In the genomic region with DNA sequence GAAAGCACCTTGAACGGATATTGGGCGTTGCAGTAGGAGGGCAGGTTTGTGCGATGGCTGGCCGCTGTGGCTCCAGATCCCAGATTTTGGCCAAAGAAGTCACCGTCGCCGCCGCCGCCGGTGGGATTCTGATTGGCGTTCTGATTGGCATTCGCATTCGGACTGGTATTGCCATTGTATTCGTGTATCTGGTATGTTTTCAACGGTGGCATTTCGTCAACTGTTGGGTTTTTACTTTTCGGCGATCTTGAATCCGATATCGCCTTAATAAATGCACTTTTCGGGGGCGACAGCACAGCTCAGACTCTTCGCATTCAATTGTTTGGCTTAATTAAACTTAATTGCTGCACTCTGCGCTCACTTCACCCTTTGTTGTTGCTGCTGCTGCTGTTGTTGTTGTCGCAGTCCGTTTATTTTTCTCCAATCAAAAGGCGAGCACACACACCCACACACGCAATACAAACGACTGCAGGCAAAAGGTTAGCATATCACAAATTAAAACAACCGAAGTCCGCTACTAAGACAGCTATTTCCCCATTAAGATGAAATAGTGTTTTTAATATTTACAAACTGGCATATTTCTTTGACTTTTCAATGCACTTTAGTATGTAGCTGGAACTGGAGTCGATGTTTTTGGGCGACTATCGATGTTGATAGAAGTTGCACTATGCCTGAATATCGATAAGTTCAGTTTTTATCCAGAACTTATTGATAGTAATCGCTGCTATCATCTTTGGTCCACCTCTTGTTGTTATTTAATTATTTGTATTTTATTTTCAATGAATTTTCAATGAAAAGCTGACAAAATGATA, we compare ENCODE assay signal across 1 fruit fly cellular context.
TF ChIP-seq lines count a peak whose summit lies in the region.

Gene CG9426 (minus strand): TSS at position 643 of the 812 bp plus-strand sequence.
Gene mRF1 (plus strand): TSS at position 699 of the 812 bp plus-strand sequence.

TF ChIP-seq in whole organism, embryonic, 481 proteins besides CTCF, POLR2A, EP300 and RAD21 (continued from another document and continues in another):
- TF ChIP-seq CG11093 (GFP tag; IDR thresholded peaks at IDR 0.05; lab: Robert Waterston, UW) (no peak), CG17186 (GFP tag; optimal IDR thresholded peaks at IDR 0.05; lab: Kevin White, UChicago) (peak; percentile 19), Aef1 (GFP tag; IDR thresholded peaks at IDR 0.05; lab: Robert Waterston, UW) (peak; percentile 32; the same call in 1 of the 3 replicates), CG3281 (GFP tag; optimal IDR thresholded peaks at IDR 0.05; lab: Kevin White, UChicago) (peak; percentile 13), unc-4 (GFP tag; IDR thresholded peaks at IDR 0.05; lab: Robert Waterston, UW; ENCODE audit: partially characterized antibody) (peak; percentile 98), odd (GFP tag; optimal IDR thresholded peaks at IDR 0.05; lab: Kevin White, UChicago) (no peak), run (tag; optimal IDR thresholded peaks at IDR 0.05; lab: Kevin White, UChicago) (no peak), Ets97D (GFP tag; optimal IDR thresholded peaks at IDR 0.05; lab: Kevin White, UChicago) (peak; percentile 63), seq (GFP tag; IDR thresholded peaks at IDR 0.05; lab: Robert Waterston, UW) (no peak), CG10543 (GFP tag; optimal IDR thresholded peaks at IDR 0.05; lab: Kevin White, UChicago) (no peak), Hmx (GFP tag; optimal IDR thresholded peaks at IDR 0.05; lab: Kevin White, UChicago) (no peak), Eip74EF (GFP tag; optimal IDR thresholded peaks at IDR 0.05; lab: Kevin White, UChicago) (no peak), rib (GFP tag; IDR thresholded peaks at IDR 0.05; lab: Robert Waterston, UW) (no peak), sima (GFP tag; optimal IDR thresholded peaks at IDR 0.05; lab: Kevin White, UChicago) (no peak), CG10267 (tag; optimal IDR thresholded peaks at IDR 0.05; lab: Kevin White, UChicago) (peak; percentile 77), HLH3B (GFP tag; IDR thresholded peaks at IDR 0.05; lab: Robert Waterston, UW) (no peak), Bdp1 (GFP tag; optimal IDR thresholded peaks at IDR 0.05; lab: Kevin White, UChicago) (no peak), abd-A (tag; optimal IDR thresholded peaks at IDR 0.05; lab: Kevin White, UChicago) (no peak), CG7357 (GFP tag; IDR thresholded peaks at IDR 0.05; lab: Robert Waterston, UW) (no peak), CG11695 (GFP tag; IDR thresholded peaks at IDR 0.05; lab: Robert Waterston, UW) (no peak), knrl (GFP tag; IDR thresholded peaks at IDR 0.05; lab: Robert Waterston, UW; ENCODE audit: partially characterized antibody) (peak; percentile 96), CG4820 (GFP tag; optimal IDR thresholded peaks at IDR 0.05; lab: Kevin White, UChicago) (no peak), pita (GFP tag; optimal IDR thresholded peaks at IDR 0.05; lab: Kevin White, UChicago) (no peak), stwl (tag; optimal IDR thresholded peaks at IDR 0.05; lab: Kevin White, UChicago) (peak; percentile 73), disco-r (GFP tag; optimal IDR thresholded peaks at IDR 0.05; lab: Kevin White, UChicago) (no peak), Optix (GFP tag; IDR thresholded peaks at IDR 0.05; lab: Robert Waterston, UW) (no peak), CG1792 (GFP tag; optimal IDR thresholded peaks at IDR 0.05; lab: Kevin White, UChicago) (no peak), CG6791 (GFP tag; IDR thresholded peaks at IDR 0.05; lab: Robert Waterston, UW; ENCODE audit: partially characterized antibody) (peak; percentile 97), CG10321 (GFP tag; IDR thresholded peaks at IDR 0.05; lab: Robert Waterston, UW) (no peak), YL-1 (GFP tag; optimal IDR thresholded peaks at IDR 0.05; lab: Kevin White, UChicago) (peak; percentile 93), Hr3 (GFP tag; optimal IDR thresholded peaks at IDR 0.05; lab: Kevin White, UChicago) (no peak), CG14965 (GFP tag; optimal IDR thresholded peaks at IDR 0.05; lab: Kevin White, UChicago; ENCODE audit: borderline replicate concordance) (no peak), Sox100B (GFP tag; optimal IDR thresholded peaks at IDR 0.05; lab: Kevin White, UChicago) (no peak), CG17361 (GFP tag; IDR thresholded peaks at IDR 0.05; lab: Robert Waterston, UW) (peak; percentile 41; the same call in 1 of the 3 replicates), CG6254 (GFP tag; optimal IDR thresholded peaks at IDR 0.05; lab: Kevin White, UChicago) (no peak), grn (GFP tag; optimal IDR thresholded peaks at IDR 0.05; lab: Kevin White, UChicago) (peak; percentile 57), CG32532 (GFP tag; IDR thresholded peaks at IDR 0.05; lab: Robert Waterston, UW) (no peak), zf30C (GFP tag; optimal IDR thresholded peaks at IDR 0.05; lab: Kevin White, UChicago) (no peak), CG15269 (tag; optimal IDR thresholded peaks at IDR 0.05; lab: Kevin White, UChicago) (no peak), gem (tag; optimal IDR thresholded peaks at IDR 0.05; lab: Kevin White, UChicago) (no peak), CG11456 (GFP tag; IDR thresholded peaks at IDR 0.05; lab: Robert Waterston, UW) (no peak), nom (GFP tag; optimal IDR thresholded peaks at IDR 0.05; lab: Kevin White, UChicago) (no peak), Adf1 (GFP tag; IDR thresholded peaks at IDR 0.05; lab: Robert Waterston, UW) (no peak), trem (tag; optimal IDR thresholded peaks at IDR 0.05; lab: Kevin White, UChicago) (peak; percentile 77), CG15696 (tag; optimal IDR thresholded peaks at IDR 0.05; lab: Kevin White, UChicago) (no peak), CG10147 (GFP tag; optimal IDR thresholded peaks at IDR 0.05; lab: Kevin White, UChicago) (no peak), CG7271 (tag; optimal IDR thresholded peaks at IDR 0.05; lab: Kevin White, UChicago) (no peak), pum (GFP tag; optimal IDR thresholded peaks at IDR 0.05; lab: Kevin White, UChicago) (no peak), CG3726 (GFP tag; IDR thresholded peaks at IDR 0.05; lab: Robert Waterston, UW) (no peak), chm (GFP tag; IDR thresholded peaks at IDR 0.05; lab: Robert Waterston, UW) (no peak), CG12299 (tag; optimal IDR thresholded peaks at IDR 0.05; lab: Kevin White, UChicago) (no peak), HLH54F (GFP tag; optimal IDR thresholded peaks at IDR 0.05; lab: Kevin White, UChicago) (no peak), CkIIα-i1 (GFP tag; IDR thresholded peaks at IDR 0.05; lab: Robert Waterston, UW) (no peak), gcm2 (GFP tag; optimal IDR thresholded peaks at IDR 0.05; lab: Kevin White, UChicago) (no peak), CG4617 (GFP tag; optimal IDR thresholded peaks at IDR 0.05; lab: Kevin White, UChicago; ENCODE audit: borderline replicate concordance) (peak; percentile 93), otp (GFP tag; IDR thresholded peaks at IDR 0.05; lab: Robert Waterston, UW) (no peak), Dfd (GFP tag; optimal IDR thresholded peaks at IDR 0.05; lab: Kevin White, UChicago) (no peak), CG1647 (GFP tag; optimal IDR thresholded peaks at IDR 0.05; lab: Kevin White, UChicago) (no peak), CG11504 (tag; optimal IDR thresholded peaks at IDR 0.05; lab: Kevin White, UChicago) (peak; percentile 63), ems (GFP tag; optimal IDR thresholded peaks at IDR 0.05; lab: Kevin White, UChicago) (peak; percentile 30), toy (GFP tag; IDR thresholded peaks at IDR 0.05; lab: Robert Waterston, UW) (no peak), CG5180 (GFP tag; optimal IDR thresholded peaks at IDR 0.05; lab: Kevin White, UChicago) (no peak), CG2202 (tag; optimal IDR thresholded peaks at IDR 0.05; lab: Kevin White, UChicago) (no peak), CG4707 (GFP tag; optimal IDR thresholded peaks at IDR 0.05; lab: Kevin White, UChicago) (no peak), CG9609 (GFP tag; optimal IDR thresholded peaks at IDR 0.05; lab: Kevin White, UChicago) (peak; percentile 7), CG1602 (GFP tag; optimal IDR thresholded peaks at IDR 0.05; lab: Kevin White, UChicago) (no peak), cas (GFP tag; IDR thresholded peaks at IDR 0.05; lab: Robert Waterston, UW) (no peak), CG12071 (GFP tag; optimal IDR thresholded peaks at IDR 0.05; lab: Kevin White, UChicago) (no peak), CG8281 (tag; optimal IDR thresholded peaks at IDR 0.05; lab: Kevin White, UChicago) (no peak), CG14441 (GFP tag; IDR thresholded peaks at IDR 0.05; lab: Robert Waterston, UW) (peak; percentile 22; the same call in 1 of the 2 replicates), ap (GFP tag; IDR thresholded peaks at IDR 0.05; lab: Robert Waterston, UW) (no peak), CG31365 (tag; optimal IDR thresholded peaks at IDR 0.05; lab: Kevin White, UChicago) (no peak), ab (GFP tag; optimal IDR thresholded peaks at IDR 0.05; lab: Kevin White, UChicago) (no peak), ERR (GFP tag; optimal IDR thresholded peaks at IDR 0.05; lab: Kevin White, UChicago) (peak; percentile 27), gt (GFP tag; IDR thresholded peaks at IDR 0.05; lab: Robert Waterston, UW) (no peak), CG2116 (GFP tag; optimal IDR thresholded peaks at IDR 0.05; lab: Kevin White, UChicago) (peak; percentile 92), CG13296 (GFP tag; optimal IDR thresholded peaks at IDR 0.05; lab: Kevin White, UChicago) (peak; percentile 6), dpn (GFP tag; optimal IDR thresholded peaks at IDR 0.05; lab: Kevin White, UChicago) (peak; percentile 17 to 24), ara (GFP tag; IDR thresholded peaks at IDR 0.05; lab: Robert Waterston, UW) (no peak), CG43689 (GFP tag; IDR thresholded peaks at IDR 0.05; lab: Robert Waterston, UW) (no peak), Xrp1 (GFP tag; IDR thresholded peaks at IDR 0.05; lab: Robert Waterston, UW) (no peak), lbe (GFP tag; optimal IDR thresholded peaks at IDR 0.05; lab: Kevin White, UChicago) (peak; percentile 34), Dad (GFP tag; optimal IDR thresholded peaks at IDR 0.05; lab: Kevin White, UChicago) (no peak), CG34376 (GFP tag; optimal IDR thresholded peaks at IDR 0.05; lab: Kevin White, UChicago) (peak; percentile 65), Dref (GFP tag; IDR thresholded peaks at IDR 0.05; lab: Robert Waterston, UW) (peak; percentile 96), Camta (GFP tag; optimal IDR thresholded peaks at IDR 0.05; lab: Kevin White, UChicago) (no peak), peb (GFP tag; IDR thresholded peaks at IDR 0.05; lab: Robert Waterston, UW) (no peak), CG10654 (GFP tag; optimal IDR thresholded peaks at IDR 0.05; lab: Kevin White, UChicago) (no peak), Dp (GFP tag; optimal IDR thresholded peaks at IDR 0.05; lab: Kevin White, UChicago) (peak; percentile 24), ATbp (GFP tag; optimal IDR thresholded peaks at IDR 0.05; lab: Kevin White, UChicago) (no peak), corto (GFP tag; optimal IDR thresholded peaks at IDR 0.05; lab: Kevin White, UChicago) (no peak), da (GFP tag; optimal IDR thresholded peaks at IDR 0.05; lab: Kevin White, UChicago) (no peak), p53 (GFP tag; optimal IDR thresholded peaks at IDR 0.05; lab: Kevin White, UChicago) (peak; percentile 31), GATAe (GFP tag; conservative IDR thresholded peaks at IDR 0.05; lab: Robert Waterston, UW) (no peak), CG4424 (GFP tag; optimal IDR thresholded peaks at IDR 0.05; lab: Kevin White, UChicago) (no peak), en (GFP tag; optimal IDR thresholded peaks at IDR 0.05; lab: Kevin White, UChicago) (no peak), Fer2 (tag; optimal IDR thresholded peaks at IDR 0.05; lab: Kevin White, UChicago) (no peak), CG33557 (GFP tag; optimal IDR thresholded peaks at IDR 0.05; lab: Kevin White, UChicago) (no peak), CG10274 (GFP tag; optimal IDR thresholded peaks at IDR 0.05; lab: Kevin White, UChicago) (no peak), twi (tag; optimal IDR thresholded peaks at IDR 0.05; lab: Kevin White, UChicago) (no peak), CG10462 (GFP tag; optimal IDR thresholded peaks at IDR 0.05; lab: Kevin White, UChicago) (no peak), kay (GFP tag; optimal IDR thresholded peaks at IDR 0.05; lab: Kevin White, UChicago) (no peak), CG5953 (GFP tag; IDR thresholded peaks at IDR 0.05; lab: Robert Waterston, UW) (no peak), Dek (tag; optimal IDR thresholded peaks at IDR 0.05; lab: Kevin White, UChicago) (no peak), inv (GFP tag; IDR thresholded peaks at IDR 0.05; lab: Robert Waterston, UW; ENCODE audit: partially characterized antibody) (peak; percentile 96), Ptx1 (GFP tag; IDR thresholded peaks at IDR 0.05; lab: Robert Waterston, UW) (no peak), Atf-2 (GFP tag; optimal IDR thresholded peaks at IDR 0.05; lab: Kevin White, UChicago) (no peak), Ets65A (GFP tag; lab: Kevin White, UChicago) (no peak), CG9876 (GFP tag; optimal IDR thresholded peaks at IDR 0.05; lab: Kevin White, UChicago) (no peak), ato (GFP tag; IDR thresholded peaks at IDR 0.05; lab: Robert Waterston, UW; ENCODE audit: partially characterized antibody) (peak; percentile 93), Opbp (GFP tag; IDR thresholded peaks at IDR 0.05; lab: Robert Waterston, UW; ENCODE audit: partially characterized antibody) (peak; percentile 97), Dip3 (GFP tag; optimal IDR thresholded peaks at IDR 0.05; lab: Kevin White, UChicago) (no peak), CG6683 (GFP tag; optimal IDR thresholded peaks at IDR 0.05; lab: Kevin White, UChicago) (no peak), CG3407 (GFP tag; optimal IDR thresholded peaks at IDR 0.05; lab: Kevin White, UChicago) (no peak), Hr51 (GFP tag; optimal IDR thresholded peaks at IDR 0.05; lab: Kevin White, UChicago) (no peak), CG7786 (GFP tag; optimal IDR thresholded peaks at IDR 0.05; lab: Kevin White, UChicago) (no peak), Nf-YC (tag; optimal IDR thresholded peaks at IDR 0.05; lab: Kevin White, UChicago) (peak; percentile 90), CG17612 (GFP tag; IDR thresholded peaks at IDR 0.05; lab: Robert Waterston, UW) (no peak), luna (GFP tag; optimal IDR thresholded peaks at IDR 0.05; lab: Kevin White, UChicago) (no peak), gcm (GFP tag; optimal IDR thresholded peaks at IDR 0.05; lab: Kevin White, UChicago) (no peak), E2f2 (GFP tag; IDR thresholded peaks at IDR 0.05; lab: Robert Waterston, UW) (peak; percentile 23; the same call in 1 of the 2 replicates), wek (GFP tag; optimal IDR thresholded peaks at IDR 0.05; lab: Kevin White, UChicago) (no peak), CG9797 (GFP tag; optimal IDR thresholded peaks at IDR 0.05; lab: Kevin White, UChicago) (peak; percentile 17), gro (GFP tag; optimal IDR thresholded peaks at IDR 0.05; lab: Kevin White, UChicago) (peak; percentile 35), ase (GFP tag; IDR thresholded peaks at IDR 0.05; lab: Robert Waterston, UW) (no peak), dmrt11E (tag; optimal IDR thresholded peaks at IDR 0.05; lab: Kevin White, UChicago) (no peak)
